Fruit fly (Drosophila melanogaster) whole organism, prepupa: Measurements from ENCODE around the gene Keap1.

Experiments
- Blimp-1 ChIP-seq: fragments of 200-800 bp; sonication (Bioruptor generic); optimal IDR thresholded peaks from 3 replicates; lab custom pipeline; 2017; ENCODE audit warnings: missing biosample characterization, missing genetic modification characterization, mild to moderate bottlenecking, moderate library complexity, missing genetic modification reagents
- CG10631 ChIP-seq: fragments of 200-800 bp; sonication (Bioruptor generic); optimal IDR thresholded peaks from 2 replicates; lab custom pipeline; 2016; ENCODE audit warnings: missing biosample characterization, missing genetic modification characterization
- CG10669 ChIP-seq: fragments of 200-800 bp; sonication (Bioruptor generic); optimal IDR thresholded peaks from 3 replicates; lab custom pipeline; 2018; ENCODE audit warnings: missing biosample characterization, mild to moderate bottlenecking, missing genetic modification characterization, moderate library complexity
- CG11762 ChIP-seq: fragments of 200-800 bp; sonication (Bioruptor generic); optimal IDR thresholded peaks from 3 replicates; lab custom pipeline; 2016; ENCODE audit warnings: missing biosample characterization, missing genetic modification characterization; ENCODE audit not compliant: insufficient read depth
- CG15336 ChIP-seq: fragments of 200-800 bp; sonication (Bioruptor generic); IDR thresholded peaks from 2 replicates; pipeline ENCODE4 v1.3.6; 2022; ENCODE audit warnings: missing biosample characterization, missing genetic modification characterization
- CG1621 ChIP-seq: fragments of 200-800 bp; sonication (Bioruptor generic); optimal IDR thresholded peaks from 3 replicates; lab custom pipeline; 2018; ENCODE audit warnings: missing biosample characterization, mild to moderate bottlenecking, missing genetic modification characterization
- CG16779 ChIP-seq: fragments of 200-800 bp; sonication (Bioruptor generic); optimal IDR thresholded peaks from 3 replicates; lab custom pipeline; 2017; ENCODE audit warnings: missing biosample characterization, mild to moderate bottlenecking, missing genetic modification characterization
- CG3032 ChIP-seq: fragments of 200-800 bp; optimal IDR thresholded peaks from 2 replicates; lab custom pipeline; 2019; ENCODE audit warnings: missing biosample characterization, mild to moderate bottlenecking, missing genetic modification characterization, moderate library complexity
- CG3919 ChIP-seq: fragments of 200-800 bp; sonication (Bioruptor generic); optimal IDR thresholded peaks from 3 replicates; lab custom pipeline; 2016; ENCODE audit warnings: missing biosample characterization, missing genetic modification characterization
- CG4318 ChIP-seq: fragments of 200-800 bp; sonication (Bioruptor generic); optimal IDR thresholded peaks from 3 replicates; lab custom pipeline; 2017; ENCODE audit warnings: missing biosample characterization, mild to moderate bottlenecking, missing genetic modification characterization
- CG6163 ChIP-seq: fragments of 200-800 bp; sonication (Bioruptor generic); IDR thresholded peaks from 3 replicates; pipeline ENCODE4 v1.3.6; 2022; ENCODE audit warnings: missing biosample characterization, missing genetic modification characterization
- CG6854 ChIP-seq: fragments of 200-800 bp; sonication (Bioruptor generic); optimal IDR thresholded peaks from 2 replicates; lab custom pipeline; 2017; ENCODE audit warnings: missing biosample characterization, mild to moderate bottlenecking, missing genetic modification characterization
- CG8632 ChIP-seq: fragments of 200-800 bp; sonication (Bioruptor generic); optimal IDR thresholded peaks from 3 replicates; lab custom pipeline; 2016; ENCODE audit warnings: missing biosample characterization, missing genetic modification characterization
- CG9139 ChIP-seq: fragments of 200-800 bp; sonication (Bioruptor generic); optimal IDR thresholded peaks from 3 replicates; lab custom pipeline; 2017; ENCODE audit warnings: missing biosample characterization, mild to moderate bottlenecking, missing genetic modification characterization
- Eip75B ChIP-seq: fragments of 200-800 bp; sonication (Bioruptor generic); optimal IDR thresholded peaks from 3 replicates; lab custom pipeline; 2016; ENCODE audit warnings: missing biosample characterization, missing genetic modification characterization
- Eip78C ChIP-seq: fragments of 200-800 bp; sonication (Bioruptor generic); peaks from one replicate; lab custom pipeline; 2016; ENCODE audit warnings: missing biosample characterization, missing genetic modification characterization
- Ets21C ChIP-seq: fragments of 200-800 bp; sonication (Bioruptor generic); optimal IDR thresholded peaks from 3 replicates; lab custom pipeline; 2016; ENCODE audit warnings: missing biosample characterization, missing genetic modification characterization
- Gug ChIP-seq: fragments of 200-800 bp; sonication (Bioruptor generic); IDR thresholded peaks from 2 replicates; pipeline ENCODE4 v1.3.6; 2022; ENCODE audit warnings: missing biosample characterization, missing genetic modification characterization
- Hr38 ChIP-seq: sonication (Bioruptor generic); optimal IDR thresholded peaks from 2 replicates; lab custom pipeline; 2016; ENCODE audit warnings: missing biosample characterization, missing genetic modification characterization
- Hr39 ChIP-seq: fragments of 200-800 bp; sonication (Bioruptor generic); optimal IDR thresholded peaks from 2 replicates; lab custom pipeline; 2016; ENCODE audit warnings: missing biosample characterization, missing genetic modification characterization
- Met ChIP-seq: fragments of 200-800 bp; sonication (Bioruptor generic); optimal IDR thresholded peaks from 3 replicates; lab custom pipeline; 2016; ENCODE audit warnings: missing biosample characterization, missing genetic modification characterization
- OdsH ChIP-seq: fragments of 200-800 bp; sonication (Bioruptor generic); optimal IDR thresholded peaks from 3 replicates; lab custom pipeline; 2016; ENCODE audit warnings: missing biosample characterization, missing genetic modification characterization
- Sox15 ChIP-seq: fragments of 200-800 bp; sonication (Bioruptor generic); optimal IDR thresholded peaks from 3 replicates; lab custom pipeline; 2016; ENCODE audit warnings: missing biosample characterization, missing genetic modification characterization
- acj6 ChIP-seq: fragments of 200-800 bp; sonication (Bioruptor generic); optimal IDR thresholded peaks from 3 replicates; lab custom pipeline; 2016; ENCODE audit warnings: missing biosample characterization, missing genetic modification characterization
- cyc ChIP-seq: fragments of 200-800 bp; sonication (Bioruptor generic); optimal IDR thresholded peaks from 3 replicates; lab custom pipeline; 2016; ENCODE audit warnings: missing biosample characterization, missing genetic modification characterization
- dac ChIP-seq: fragments of 200-800 bp; sonication (Bioruptor generic); optimal IDR thresholded peaks from 2 replicates; lab custom pipeline; 2017; ENCODE audit warnings: missing biosample characterization, mild to moderate bottlenecking, missing genetic modification characterization
- dsx ChIP-seq: fragments of 200-800 bp; optimal IDR thresholded peaks from 3 replicates; lab custom pipeline; 2019; ENCODE audit warnings: missing biosample characterization, mild to moderate bottlenecking, missing genetic modification characterization, moderate library complexity; ENCODE audit not compliant: poor library complexity, severe bottlenecking
- eg ChIP-seq: fragments of 200-800 bp; sonication (Bioruptor generic); IDR thresholded peaks from 3 replicates; pipeline ENCODE4 v1.3.6; 2022; ENCODE audit warnings: missing biosample characterization, missing genetic modification characterization
- fd59A ChIP-seq: fragments of 200-800 bp; sonication (Bioruptor generic); optimal IDR thresholded peaks from 2 replicates; lab custom pipeline; 2017; ENCODE audit warnings: missing biosample characterization, mild to moderate bottlenecking, missing genetic modification characterization, missing genetic modification reagents
- fd85E ChIP-seq: fragments of 200-800 bp; sonication (Bioruptor generic); optimal IDR thresholded peaks from 3 replicates; lab custom pipeline; 2016; ENCODE audit warnings: missing biosample characterization, missing genetic modification characterization
- lz ChIP-seq: fragments of 200-800 bp; sonication (Bioruptor generic); optimal IDR thresholded peaks from 3 replicates; lab custom pipeline; 2016; ENCODE audit warnings: missing biosample characterization, missing genetic modification characterization
- net ChIP-seq: fragments of 200-800 bp; sonication (Bioruptor generic); optimal IDR thresholded peaks from 3 replicates; lab custom pipeline; 2016; ENCODE audit warnings: missing biosample characterization, missing genetic modification characterization
- pdm3 ChIP-seq: fragments of 200-800 bp; sonication (Bioruptor generic); optimal IDR thresholded peaks from 3 replicates; lab custom pipeline; 2016; ENCODE audit warnings: missing biosample characterization, missing genetic modification characterization
- spab ChIP-seq: fragments of 200-800 bp; sonication (Bioruptor generic); optimal IDR thresholded peaks from 2 replicates; lab custom pipeline; 2017; ENCODE audit warnings: missing biosample characterization, mild to moderate bottlenecking, missing genetic modification characterization, missing genetic modification reagents
- ss ChIP-seq, 2 experiments: fragments of 200-800 bp; sonication (Bioruptor generic); optimal IDR thresholded peaks; 2 replicates in 1 of 2; 3 replicates in 1 of 2; lab custom pipeline; 2017 to 2018; ENCODE audit warnings: mild to moderate bottlenecking in 2 of 2, missing biosample characterization in 2 of 2, missing genetic modification characterization in 2 of 2, moderate library complexity in 1 of 2
- svp ChIP-seq: fragments of 200-800 bp; sonication (Bioruptor generic); peaks from one replicate; lab custom pipeline; 2016; ENCODE audit warnings: missing biosample characterization, missing genetic modification characterization
- vri ChIP-seq: fragments of 200-800 bp; sonication (Bioruptor generic); optimal IDR thresholded peaks from 3 replicates; lab custom pipeline; 2016; ENCODE audit warnings: missing biosample characterization, mild to moderate bottlenecking, missing genetic modification characterization

Gene Keap1

dm6 chr3R:17080666-17081358 is 1.1 kb upstream of the Keap1 start (continued):
- TF ChIP-seq CG10631 (GFP tag; lab: Kevin White, UChicago) = peak; percentile 97
- peak; percentile 95 for TF ChIP-seq CG6163 (GFP tag; lab: Robert Waterston, UW)
- peak; percentile 91 for TF ChIP-seq CG6854
- TF ChIP-seq fd85E (GFP tag; lab: Kevin White, UChicago) = peak; percentile 94
- TF ChIP-seq CG8632 (GFP tag; lab: Kevin White, UChicago) = peak; percentile 98
- peak; percentile 94 for TF ChIP-seq Hr39 (GFP tag; lab: Kevin White, UChicago)
- peak; percentile 97 for TF ChIP-seq lz (GFP tag; lab: Kevin White, UChicago)
- TF ChIP-seq CG4318 (GFP tag; lab: Kevin White, UChicago) = peak; percentile 95
- TF ChIP-seq Hr38 (GFP tag; lab: Kevin White, UChicago) = peak; percentile 48
- TF ChIP-seq eg = peak; percentile 96
- TF ChIP-seq spab (GFP tag; lab: Kevin White, UChicago) = peak; percentile 98
- TF ChIP-seq dac (GFP tag; lab: Kevin White, UChicago) = peak; percentile 94
- TF ChIP-seq Ets21C = peak; percentile 91
- peak; percentile 98 for TF ChIP-seq CG3919 (GFP tag; lab: Kevin White, UChicago)
- TF ChIP-seq Sox15 (GFP tag; lab: Kevin White, UChicago) = peak; percentile 94

DNA sequence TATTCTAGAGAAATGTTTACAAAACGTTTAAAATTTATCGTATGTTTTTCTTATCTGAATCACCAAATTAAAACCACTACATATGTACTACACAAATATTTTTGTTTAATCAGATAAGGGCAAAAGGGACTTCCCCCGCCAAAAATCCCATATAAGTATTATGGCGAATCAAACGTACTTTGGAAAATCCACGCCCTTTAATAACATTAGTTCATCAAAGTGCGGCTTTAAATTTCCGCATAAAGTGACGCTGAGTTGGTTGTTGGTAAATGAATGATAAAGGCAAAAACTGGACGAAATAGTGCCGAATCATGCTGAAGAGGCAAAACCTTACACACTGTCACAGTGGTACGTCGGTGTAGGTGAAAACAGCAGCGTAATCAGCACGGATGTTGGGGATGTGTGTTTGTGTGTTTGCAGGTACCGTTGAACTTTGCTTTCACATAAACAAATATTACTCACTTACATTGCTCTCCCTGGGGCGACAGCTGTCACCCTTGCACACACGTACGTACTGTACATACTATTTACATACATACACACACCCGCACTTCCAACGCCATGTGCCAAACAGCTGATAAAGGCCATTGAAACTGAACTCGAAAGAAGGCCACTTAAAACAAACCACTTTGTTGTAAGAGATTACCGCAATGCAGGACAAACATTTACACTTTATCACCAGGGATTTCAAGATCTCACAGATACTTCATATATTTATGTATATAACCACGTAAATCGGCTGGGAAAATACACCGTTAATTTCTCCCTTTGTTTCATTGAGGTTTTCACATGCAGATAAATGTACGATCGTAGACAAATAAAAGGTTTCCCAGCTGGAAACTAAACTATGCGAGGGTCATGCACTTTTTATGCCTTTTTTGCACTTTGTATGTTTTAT is 535 bp downstream of the Keap1 start:
- TF ChIP-seq cyc (no peak), CG15336 (GFP tag; lab: Robert Waterston, UW) (peak; percentile 42), pdm3 (GFP tag; lab: Kevin White, UChicago) (no peak), Blimp-1 (GFP tag; lab: Kevin White, UChicago) (no peak), CG1621 (tag; lab: Kevin White, UChicago) (peak; percentile 35), CG6163 (GFP tag; lab: Robert Waterston, UW) (peak; percentile 76), dsx (GFP tag; lab: Kevin White, UChicago) (no peak), vri (GFP tag; lab: Kevin White, UChicago) (peak; percentile 68), OdsH (no peak), fd59A (GFP tag; lab: Kevin White, UChicago) (no peak), CG11762 (GFP tag; lab: Kevin White, UChicago) (no peak), spab (GFP tag; lab: Kevin White, UChicago) (peak; percentile 31), ss (GFP tag; optimal IDR thresholded peaks at IDR 0.05; lab: Kevin White, UChicago) (peak; percentile 61 to 68), CG3032 (tag; lab: Kevin White, UChicago) (no peak), net (GFP tag; lab: Kevin White, UChicago) (peak; percentile 18), Met (GFP tag; lab: Kevin White, UChicago) (no peak), svp (peak; percentile 89), CG9139 (peak; percentile 12), CG6854 (peak; percentile 77), acj6 (no peak), Eip75B (GFP tag; lab: Kevin White, UChicago) (peak; percentile 36), Eip78C (GFP tag; lab: Kevin White, UChicago) (peak; percentile 87), CG3919 (GFP tag; lab: Kevin White, UChicago) (peak; percentile 25), CG10669 (GFP tag; lab: Kevin White, UChicago) (no peak), Gug (GFP tag; lab: Robert Waterston, UW) (no peak), CG16779 (tag; lab: Kevin White, UChicago) (peak; percentile 20)
